Worm (Caenorhabditis elegans) whole organism, L3 larva: ENCODE results near the gene F49E12.7.

Experiments
- ZK546.5 ChIP-seq: sonication (generic microtip); optimal IDR thresholded peaks from 2 replicates; lab custom pipeline; 2017; ENCODE audit warnings: missing biosample characterization, missing genetic modification characterization
- aly-2 ChIP-seq: fragments of 150-350 bp; optimal IDR thresholded peaks from 2 replicates; lab custom pipeline; 2014; ENCODE audit warnings: missing biosample characterization, missing genetic modification characterization
- ceh-16 ChIP-seq: sonication (generic microtip); optimal IDR thresholded peaks from 2 replicates; lab custom pipeline; 2017; ENCODE audit warnings: missing biosample characterization, missing genetic modification characterization
- ceh-28 ChIP-seq: fragments of 150-350 bp; optimal IDR thresholded peaks from 2 replicates; lab custom pipeline; 2014; ENCODE audit warnings: missing biosample characterization, missing genetic modification reagents, missing genetic modification characterization
- ceh-82 ChIP-seq: fragments of 150-350 bp; optimal IDR thresholded peaks from 2 replicates; lab custom pipeline; 2014; ENCODE audit warnings: missing biosample characterization, missing genetic modification characterization
- ceh-9 ChIP-seq: sonication (generic microtip); optimal IDR thresholded peaks from 2 replicates; lab custom pipeline; 2018; ENCODE audit warnings: missing biosample characterization, missing genetic modification characterization
- daf-12 ChIP-seq: fragments of 150-350 bp; optimal IDR thresholded peaks from 2 replicates; lab custom pipeline; 2014; ENCODE audit warnings: missing biosample characterization, missing genetic modification reagents, missing genetic modification characterization
- egl-5 ChIP-seq: fragments of 150-350 bp; optimal IDR thresholded peaks from 2 replicates; lab custom pipeline; 2017; ENCODE audit warnings: missing biosample characterization, missing genetic modification reagents, missing genetic modification characterization, inconsistent platforms
- elt-2 ChIP-seq: sonication (generic microtip); optimal IDR thresholded peaks from 2 replicates; lab custom pipeline; 2016; ENCODE audit warnings: missing genetic modification reagents, mild to moderate bottlenecking, missing genetic modification characterization, missing compliant biosample characterization
- eor-1 ChIP-seq, 2 experiments: fragments of 150-350 bp; optimal IDR thresholded peaks; 2 replicates each; lab custom pipeline; 2014 to 2018; ENCODE audit warnings: missing biosample characterization in 2 of 2, missing genetic modification characterization in 2 of 2
- fkh-10 ChIP-seq: sonication (generic microtip); optimal IDR thresholded peaks from 2 replicates; lab custom pipeline; 2017; ENCODE audit warnings: missing biosample characterization, missing genetic modification reagents, missing genetic modification characterization
- fkh-2 ChIP-seq: fragments of 150-350 bp; optimal IDR thresholded peaks from 2 replicates; lab custom pipeline; 2014; ENCODE audit warnings: missing biosample characterization, missing genetic modification reagents, missing genetic modification characterization
- fos-1 ChIP-seq: fragments of 150-350 bp; optimal IDR thresholded peaks from 2 replicates; lab custom pipeline; 2014; ENCODE audit warnings: missing biosample characterization, missing genetic modification characterization
- hmg-11 ChIP-seq: sonication (generic microtip); optimal IDR thresholded peaks from 2 replicates; lab custom pipeline; 2016; ENCODE audit warnings: missing genetic modification characterization, missing compliant biosample characterization
- jun-1 ChIP-seq: fragments of 150-350 bp; optimal IDR thresholded peaks from 2 replicates; lab custom pipeline; 2014; ENCODE audit warnings: missing biosample characterization, missing genetic modification reagents, missing genetic modification characterization
- lin-15B ChIP-seq: fragments of 150-350 bp; optimal IDR thresholded peaks from 2 replicates; lab custom pipeline; 2014; ENCODE audit warnings: missing biosample characterization, missing genetic modification characterization
- lin-39 ChIP-seq: fragments of 150-350 bp; optimal IDR thresholded peaks from 2 replicates; lab custom pipeline; 2018; ENCODE audit warnings: missing biosample characterization, missing genetic modification reagents, missing genetic modification characterization
- lsy-12 ChIP-seq: sonication (generic microtip); optimal IDR thresholded peaks from 2 replicates; lab custom pipeline; 2016; ENCODE audit warnings: mild to moderate bottlenecking, missing genetic modification characterization, missing compliant biosample characterization
- mdl-1 ChIP-seq: fragments of 150-350 bp; optimal IDR thresholded peaks from 2 replicates; lab custom pipeline; 2014; ENCODE audit warnings: missing biosample characterization, missing genetic modification characterization
- nfya-1 ChIP-seq: sonication (generic microtip); optimal IDR thresholded peaks from 2 replicates; lab custom pipeline; 2017; ENCODE audit warnings: missing genetic modification characterization, mild to moderate bottlenecking, missing compliant biosample characterization, antibody characterized with exemption, moderate library complexity; ENCODE audit not compliant: insufficient read depth
- nhr-11 ChIP-seq: fragments of 150-350 bp; optimal IDR thresholded peaks from 2 replicates; lab custom pipeline; 2014; ENCODE audit warnings: missing biosample characterization, missing genetic modification characterization
- nhr-12 ChIP-seq: fragments of 150-350 bp; optimal IDR thresholded peaks from 2 replicates; lab custom pipeline; 2014; ENCODE audit warnings: missing biosample characterization, missing genetic modification characterization
- nhr-23 ChIP-seq: fragments of 150-350 bp; optimal IDR thresholded peaks from 2 replicates; lab custom pipeline; 2014; ENCODE audit warnings: missing biosample characterization, missing genetic modification reagents, missing genetic modification characterization
- nhr-237 ChIP-seq: fragments of 150-350 bp; optimal IDR thresholded peaks from 2 replicates; lab custom pipeline; 2014; ENCODE audit warnings: missing biosample characterization, missing genetic modification characterization
- nhr-25 ChIP-seq: sonication (generic microtip); optimal IDR thresholded peaks from 2 replicates; lab custom pipeline; 2017; ENCODE audit warnings: missing biosample characterization, missing genetic modification characterization
- nhr-28 ChIP-seq: fragments of 150-350 bp; optimal IDR thresholded peaks from 2 replicates; lab custom pipeline; 2014; ENCODE audit warnings: missing biosample characterization, missing genetic modification characterization
- nhr-67 ChIP-seq: fragments of 150-350 bp; optimal IDR thresholded peaks from 2 replicates; lab custom pipeline; 2014; ENCODE audit warnings: missing biosample characterization, missing genetic modification characterization
- nhr-76 ChIP-seq: fragments of 150-350 bp; sonication (generic microtip); optimal IDR thresholded peaks from 5 replicates; lab custom pipeline; 2014; ENCODE audit warnings: missing biosample characterization, missing genetic modification characterization
- nhr-77 ChIP-seq: fragments of 150-350 bp; optimal IDR thresholded peaks from 2 replicates; lab custom pipeline; 2014; ENCODE audit warnings: missing biosample characterization, missing genetic modification characterization
- pha-4 ChIP-seq: fragments of 150-350 bp; optimal IDR thresholded peaks from 2 replicates; lab custom pipeline; 2014; ENCODE audit warnings: missing biosample characterization, missing genetic modification reagents, missing genetic modification characterization
- pqm-1 ChIP-seq: fragments of 150-350 bp; optimal IDR thresholded peaks from 2 replicates; lab custom pipeline; 2017; ENCODE audit warnings: missing biosample characterization, missing genetic modification characterization, inconsistent platforms
- skn-1 ChIP-seq: fragments of 150-350 bp; optimal IDR thresholded peaks from 2 replicates; lab custom pipeline; 2014; ENCODE audit warnings: missing biosample characterization, missing genetic modification characterization
- snpc-4 ChIP-seq: fragments of 150-350 bp; optimal IDR thresholded peaks from 2 replicates; lab custom pipeline; 2014; ENCODE audit warnings: missing biosample characterization, missing genetic modification characterization
- tbx-2 ChIP-seq: sonication (generic microtip); optimal IDR thresholded peaks from 2 replicates; lab custom pipeline; 2016; ENCODE audit warnings: mild to moderate bottlenecking, missing genetic modification characterization, missing compliant biosample characterization
- unc-39 ChIP-seq: sonication (generic microtip); optimal IDR thresholded peaks from 4 replicates; lab custom pipeline; 2017; ENCODE audit warnings: missing biosample characterization, missing genetic modification characterization
- zag-1 ChIP-seq: fragments of 150-350 bp; optimal IDR thresholded peaks from 2 replicates; lab custom pipeline; 2014; ENCODE audit warnings: missing biosample characterization, missing genetic modification characterization

The F49E12.7 gene

DNA sequence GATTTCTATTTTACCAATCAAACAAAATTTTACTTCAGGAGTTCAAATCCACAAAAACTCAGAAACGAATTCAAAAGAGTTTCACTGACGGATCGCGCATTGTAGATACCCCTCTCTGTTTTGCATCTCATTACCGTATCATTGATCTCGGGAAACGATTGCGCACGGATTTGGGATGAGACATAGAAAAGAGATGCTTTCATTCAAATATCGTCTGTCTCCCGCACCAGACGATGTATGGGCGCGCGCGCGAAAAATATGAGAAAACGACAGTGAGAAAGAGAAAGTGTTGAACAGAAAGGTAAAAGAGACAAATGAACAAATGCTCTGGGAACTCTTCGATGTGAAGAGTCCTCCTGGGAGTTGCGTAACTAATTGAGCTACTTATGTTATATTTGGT, 15.1 kb upstream of the F49E12.7 start:
- no peak for TF ChIP-seq zag-1
- TF ChIP-seq lin-15B: no peak
- no peak for TF ChIP-seq hmg-11
- no peak for TF ChIP-seq ceh-9

DNA sequence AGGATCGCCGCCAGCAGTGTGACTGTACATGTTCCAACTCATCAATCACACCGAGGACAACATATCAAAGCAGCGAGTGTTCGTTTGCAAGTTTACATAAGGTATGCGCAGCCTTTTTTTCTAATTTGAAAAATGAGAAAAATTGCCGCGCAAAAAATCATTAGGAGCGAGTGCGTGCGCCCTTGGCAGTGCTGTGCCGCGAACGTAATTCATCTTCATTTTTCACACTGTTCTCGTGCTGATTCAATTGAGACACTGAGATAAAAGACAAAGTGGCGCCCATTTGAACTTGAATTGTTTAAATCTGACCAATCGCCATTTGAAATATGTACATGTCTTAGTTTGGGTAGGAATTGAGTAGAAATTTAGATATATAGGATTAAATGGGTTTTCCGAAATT, 13.6 kb upstream of the F49E12.7 start:
- TF ChIP-seq ceh-82 (tag; lab: Kevin White, UChicago) (no peak), mdl-1 (tag; lab: Kevin White, UChicago) (no peak), nhr-25 (tag; lab: Kevin White, UChicago) (peak; percentile 50), eor-1 (tag; optimal IDR thresholded peaks at IDR 0.05; lab: Kevin White, UChicago) (no peak), aly-2 (tag; lab: Kevin White, UChicago) (no peak), lin-39 (tag; lab: Kevin White, UChicago) (peak; percentile 64), nhr-11 (tag; lab: Kevin White, UChicago) (no peak)

DNA sequence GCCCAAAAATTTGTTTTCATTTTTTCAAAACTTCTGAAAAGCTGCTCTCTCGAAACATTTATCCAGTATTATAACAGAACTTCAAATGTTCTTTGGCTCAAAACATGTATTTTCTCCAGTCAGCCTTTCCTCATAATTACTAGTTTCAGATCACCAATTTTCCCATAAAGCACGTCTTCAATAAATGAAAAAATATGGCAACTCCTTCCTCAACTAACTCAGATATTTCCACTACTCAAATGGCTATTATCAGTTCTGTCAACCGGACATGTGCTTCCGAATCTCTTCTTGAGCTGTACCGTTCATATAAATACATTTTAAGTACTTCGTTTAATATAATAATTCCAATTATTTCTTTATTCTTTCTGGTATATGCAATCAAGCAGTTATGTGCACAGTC, 11.6 kb upstream of the F49E12.7 start, which contains the start of gene sra-13:
Gene sra-13 (plus strand): TSS at position 195 of the 400 bp plus-strand sequence.
- TF ChIP-seq skn-1 (tag; lab: Kevin White, UChicago): no peak
- TF ChIP-seq ceh-9: no peak
- no peak for TF ChIP-seq fkh-10 (GFP tag; lab: Kevin White, UChicago)

DNA sequence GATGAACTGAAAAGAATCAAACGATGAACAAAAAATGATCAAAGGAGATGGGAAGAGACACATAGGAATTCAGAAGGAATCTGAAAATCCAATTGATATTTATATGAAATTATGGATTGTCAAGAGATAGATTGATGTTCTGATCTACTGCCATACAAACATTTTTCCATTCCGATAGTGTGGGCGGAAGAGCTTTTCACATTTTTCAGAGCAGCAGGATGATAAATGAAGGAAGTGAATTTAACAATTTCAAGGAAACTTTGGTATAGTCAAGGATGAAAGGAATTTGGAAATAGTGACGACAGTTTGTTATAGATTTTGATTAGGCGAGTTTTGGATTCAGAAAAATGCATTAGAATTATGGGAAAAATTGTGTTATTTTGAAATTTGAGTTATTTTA, 9.4 kb upstream of the F49E12.7 start, which contains the start of gene ubc-24:
Gene ubc-24 (plus strand): TSS at position 301 of the 400 bp plus-strand sequence.
- TF ChIP-seq nhr-76 (tag; lab: Kevin White, UChicago) (no peak), zag-1 (no peak), nhr-67 (tag; lab: Kevin White, UChicago) (no peak), pha-4 (tag; lab: Kevin White, UChicago) (no peak), lsy-12 (tag; lab: Kevin White, UChicago) (no peak), nhr-12 (tag; lab: Kevin White, UChicago) (no peak), mdl-1 (tag; lab: Kevin White, UChicago) (no peak), hmg-11 (no peak), nhr-25 (tag; lab: Kevin White, UChicago) (no peak), nhr-237 (tag; lab: Kevin White, UChicago) (no peak), elt-2 (tag; lab: Kevin White, UChicago) (no peak), aly-2 (tag; lab: Kevin White, UChicago) (no peak), daf-12 (tag; lab: Kevin White, UChicago) (no peak), nfya-1 (tag; lab: Kevin White, UChicago) (no peak), jun-1 (no peak)

DNA sequence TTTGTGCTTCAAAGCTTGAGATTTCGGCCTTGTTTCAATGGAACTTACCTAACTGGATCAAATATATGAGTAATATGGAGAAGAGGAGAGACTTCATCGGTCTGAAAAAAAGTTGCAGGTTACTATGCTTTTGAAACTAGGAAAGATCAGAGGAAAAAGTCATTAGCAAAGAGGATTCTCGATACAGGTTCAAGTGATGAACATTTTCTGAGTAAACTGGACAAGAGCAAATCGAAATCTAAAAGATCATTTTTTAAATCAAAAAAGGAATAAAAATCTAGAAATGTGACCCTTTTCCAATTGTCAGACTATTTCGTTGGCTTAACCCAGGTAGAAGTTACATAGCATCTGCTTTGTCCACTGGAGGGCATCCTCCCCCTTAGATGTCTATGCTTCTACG, 8.8 kb upstream of the F49E12.7 start, which contains the start of gene skpo-1:
Gene skpo-1 (minus strand): TSS at position 101 of the 400 bp plus-strand sequence.
- TF ChIP-seq skn-1 (tag; lab: Kevin White, UChicago) (no peak), nhr-28 (tag; lab: Kevin White, UChicago) (no peak), nhr-77 (tag; lab: Kevin White, UChicago) (no peak), egl-5 (tag; lab: Kevin White, UChicago) (no peak), lsy-12 (tag; lab: Kevin White, UChicago) (no peak), ceh-16 (no peak), fkh-2 (no peak)
- TF ChIP-seq, all 47 proteins: peak for 0

DNA sequence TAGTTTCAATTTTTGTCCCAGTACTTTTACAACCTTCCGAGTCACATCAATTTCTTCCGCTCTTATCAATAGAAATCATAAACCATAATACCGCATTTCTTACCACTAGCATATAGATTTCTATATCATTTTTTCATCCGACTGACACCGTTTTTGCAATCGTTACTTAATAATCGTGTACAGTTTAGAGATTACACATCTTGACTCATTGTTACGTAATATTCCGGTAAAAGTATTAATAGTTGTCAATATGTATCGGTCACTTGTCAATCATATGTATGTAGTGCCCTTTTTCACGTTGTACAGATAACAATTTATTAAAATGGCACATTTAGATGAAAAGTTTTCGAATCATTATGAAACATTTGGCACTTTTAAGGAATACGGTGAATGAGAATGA, 4.1 kb upstream of the F49E12.7 start:
- TF ChIP-seq tbx-2 (tag; lab: Kevin White, UChicago): no peak
- TF ChIP-seq nhr-23 (tag; lab: Kevin White, UChicago): no peak
- no peak for TF ChIP-seq ceh-9
- no peak for TF ChIP-seq egl-5 (tag; lab: Kevin White, UChicago)
- TF ChIP-seq lin-15B: no peak
- TF ChIP-seq snpc-4 (tag; lab: Kevin White, UChicago): no peak
- TF ChIP-seq hmg-11: no peak
- TF ChIP-seq ZK546.5: no peak
- TF ChIP-seq ceh-82 (tag; lab: Kevin White, UChicago): no peak
- no peak for TF ChIP-seq fos-1 (tag; lab: Kevin White, UChicago)
- no peak for TF ChIP-seq unc-39 (tag; lab: Kevin White, UChicago)
- peak; percentile 33 for TF ChIP-seq jun-1
- peak; percentile 44 for TF ChIP-seq pqm-1 (tag; lab: Kevin White, UChicago)
- peak; percentile 61 for TF ChIP-seq elt-2 (tag; lab: Kevin White, UChicago)
- TF ChIP-seq ceh-28: no peak
- no peak for TF ChIP-seq nhr-12 (tag; lab: Kevin White, UChicago)
